Fruit fly (Drosophila melanogaster) whole organism, adult: ENCODE results near the gene CG1542.

Experiments used
- CG11617 ChIP-seq: fragments of 200-800 bp; sonication (Bioruptor generic); optimal IDR thresholded peaks from 2 replicates; lab custom pipeline; 2017; ENCODE audit warnings: mild to moderate bottlenecking, missing biosample characterization, missing genetic modification reagents, missing genetic modification characterization
- CG12768 ChIP-seq: fragments of 200-800 bp; sonication (Bioruptor generic); optimal IDR thresholded peaks from 2 replicates; lab custom pipeline; 2017; ENCODE audit warnings: missing biosample characterization, missing genetic modification characterization, mild to moderate bottlenecking, moderate library complexity, missing genetic modification reagents
- CG14711 ChIP-seq: fragments of 200-800 bp; sonication (Bioruptor generic); optimal IDR thresholded peaks from 2 replicates; lab custom pipeline; 2018; ENCODE audit warnings: missing biosample characterization, mild to moderate bottlenecking, missing genetic modification characterization, moderate library complexity
- CG1620 ChIP-seq: fragments of 200-800 bp; sonication (Bioruptor generic); optimal IDR thresholded peaks from 2 replicates; lab custom pipeline; 2016; ENCODE audit warnings: missing biosample characterization, missing genetic modification characterization
- CG33017 ChIP-seq: fragments of 200-800 bp; sonication (Bioruptor generic); optimal IDR thresholded peaks from 2 replicates; lab custom pipeline; 2018; ENCODE audit warnings: missing biosample characterization, mild to moderate bottlenecking, missing genetic modification characterization, moderate library complexity
- CG5204 ChIP-seq: fragments of 200-800 bp; sonication (Bioruptor generic); optimal IDR thresholded peaks from 2 replicates; lab custom pipeline; 2016; ENCODE audit warnings: missing biosample characterization, missing genetic modification characterization
- CG7045 ChIP-seq: fragments of 200-800 bp; sonication (Bioruptor generic); optimal IDR thresholded peaks from 2 replicates; lab custom pipeline; 2017; ENCODE audit warnings: missing biosample characterization, mild to moderate bottlenecking, missing genetic modification characterization
- CG7101 ChIP-seq: fragments of 200-800 bp; sonication (Bioruptor generic); optimal IDR thresholded peaks from 2 replicates; lab custom pipeline; 2018; ENCODE audit warnings: missing biosample characterization, mild to moderate bottlenecking, missing genetic modification characterization, moderate library complexity
- Clk ChIP-seq: fragments of 200-800 bp; sonication (Bioruptor generic); optimal IDR thresholded peaks from 2 replicates; lab custom pipeline; 2017; ENCODE audit warnings: missing biosample characterization, missing genetic modification characterization
- Crg-1 ChIP-seq: fragments of 200-800 bp; sonication (Bioruptor generic); optimal IDR thresholded peaks from 2 replicates; lab custom pipeline; 2016; ENCODE audit warnings: missing biosample characterization, missing genetic modification characterization
- Hr96 ChIP-seq: fragments of 200-800 bp; sonication (Bioruptor generic); optimal IDR thresholded peaks from 2 replicates; lab custom pipeline; 2016; ENCODE audit warnings: missing biosample characterization, missing genetic modification characterization
- Mnt ChIP-seq: fragments of 200-800 bp; sonication (Bioruptor generic); optimal IDR thresholded peaks from 2 replicates; lab custom pipeline; 2016; ENCODE audit warnings: missing biosample characterization, mild to moderate bottlenecking, missing genetic modification characterization
- bab1 ChIP-seq: fragments of 200-800 bp; sonication (Bioruptor generic); optimal IDR thresholded peaks from 3 replicates; lab custom pipeline; 2019; ENCODE audit warnings: missing biosample characterization, mild to moderate bottlenecking, missing genetic modification characterization, moderate library complexity
- cic ChIP-seq: fragments of 200-800 bp; sonication (Bioruptor generic); optimal IDR thresholded peaks from 2 replicates; lab custom pipeline; 2017; ENCODE audit warnings: missing biosample characterization, mild to moderate bottlenecking, missing genetic modification characterization, moderate library complexity
- cnc ChIP-seq, 2 experiments: fragments of >200 bp; optimal IDR thresholded peaks; 2 replicates each; lab custom pipeline; 2017
- kay ChIP-seq: fragments of 200-800 bp; sonication (Bioruptor generic); peaks from one replicate; lab custom pipeline; 2016; ENCODE audit warnings: missing biosample characterization, missing genetic modification characterization, borderline replicate concordance
- ovo ChIP-seq: fragments of 200-800 bp; sonication (Bioruptor generic); optimal IDR thresholded peaks from 2 replicates; lab custom pipeline; 2016; ENCODE audit warnings: missing biosample characterization, missing genetic modification characterization
- pad ChIP-seq: fragments of 200-800 bp; sonication (Bioruptor generic); optimal IDR thresholded peaks from 3 replicates; lab custom pipeline; 2017; ENCODE audit warnings: missing biosample characterization, missing genetic modification characterization, mild to moderate bottlenecking, moderate library complexity, missing genetic modification reagents
- tj ChIP-seq: fragments of 200-800 bp; sonication (Bioruptor generic); optimal IDR thresholded peaks from 3 replicates; lab custom pipeline; 2017; ENCODE audit warnings: missing biosample characterization, mild to moderate bottlenecking, missing genetic modification characterization, moderate library complexity
- toe ChIP-seq: fragments of 200-800 bp; sonication (Bioruptor generic); optimal IDR thresholded peaks from 2 replicates; lab custom pipeline; 2016; ENCODE audit warnings: missing biosample characterization, missing genetic modification characterization

CG1542 gene

dm6 chr3R:31235262-31235661 lies 22.0 kb downstream of the CG1542 start, which contains the start of gene CG15564:
TSS of gene CG15564 (minus strand) at chr3R:31235362.
- no peak for TF ChIP-seq tj (GFP tag; lab: Kevin White, UChicago)
- no peak for TF ChIP-seq CG12768 (GFP tag; lab: Kevin White, UChicago)
- no peak for TF ChIP-seq ovo (GFP tag; lab: Kevin White, UChicago)
- no peak for TF ChIP-seq CG33017 (tag; lab: Kevin White, UChicago)

dm6 chr3R:31240023-31240422 lies 26.8 kb downstream of the CG1542 start:
- TF ChIP-seq pad (GFP tag; lab: Kevin White, UChicago), result no peak
- no peak for TF ChIP-seq CG33017 (tag; lab: Kevin White, UChicago)
- TF ChIP-seq toe (GFP tag; lab: Kevin White, UChicago), result no peak
- TF ChIP-seq CG5204, result no peak

dm6 chr3R:31241109-31241508 lies 27.9 kb downstream of the CG1542 start:
- no peak for TF ChIP-seq CG5204
- no peak for TF ChIP-seq kay (GFP tag; lab: Kevin White, UChicago)
- no peak for TF ChIP-seq cic
- TF ChIP-seq Hr96 (GFP tag; lab: Kevin White, UChicago), result no peak
- no peak for TF ChIP-seq ovo (GFP tag; lab: Kevin White, UChicago)
- no peak for TF ChIP-seq CG7045 (GFP tag; lab: Kevin White, UChicago)
- no peak for TF ChIP-seq CG1620
- TF ChIP-seq Mnt, result no peak
- no peak for TF ChIP-seq CG11617 (GFP tag; lab: Kevin White, UChicago)
- TF ChIP-seq cnc (optimal IDR thresholded peaks at IDR 0.05; lab: Kevin White, UChicago), result no peak
- no peak for TF ChIP-seq Crg-1 (GFP tag; lab: Kevin White, UChicago)

dm6 chr3R:31243079-31243668 lies 29.9 kb downstream of the CG1542 start:
- TF ChIP-seq toe (GFP tag; lab: Kevin White, UChicago) (no peak), bab1 (GFP tag; lab: Kevin White, UChicago) (no peak), CG33017 (tag; lab: Kevin White, UChicago) (no peak), ovo (GFP tag; lab: Kevin White, UChicago) (no peak), CG1620 (no peak), CG7101 (tag; lab: Kevin White, UChicago) (no peak), cnc (optimal IDR thresholded peaks at IDR 0.05; lab: Kevin White, UChicago) (no peak), CG14711 (tag; lab: Kevin White, UChicago) (no peak), Hr96 (GFP tag; lab: Kevin White, UChicago) (no peak), Mnt (no peak), CG7045 (GFP tag; lab: Kevin White, UChicago) (no peak), CG5204 (no peak), kay (GFP tag; lab: Kevin White, UChicago) (no peak), CG12768 (GFP tag; lab: Kevin White, UChicago) (no peak)

- TF ChIP-seq tj (GFP tag; lab: Kevin White, UChicago) (no peak), cnc (optimal IDR thresholded peaks at IDR 0.05; lab: Kevin White, UChicago) (no peak), ovo (GFP tag; lab: Kevin White, UChicago) (no peak), kay (GFP tag; lab: Kevin White, UChicago) (no peak), CG7101 (tag; lab: Kevin White, UChicago) (no peak), toe (GFP tag; lab: Kevin White, UChicago) (no peak), Hr96 (GFP tag; lab: Kevin White, UChicago) (no peak), CG11617 (GFP tag; lab: Kevin White, UChicago) (no peak), CG12768 (GFP tag; lab: Kevin White, UChicago) (no peak), CG14711 (tag; lab: Kevin White, UChicago) (no peak), CG1620 (no peak)
These were observed 32.5 kb downstream of the CG1542 start for dm6 chr3R:31245785-31246184.

dm6 chr3R:31247281-31247995 lies 34.2 kb downstream of the CG1542 start:
- TF ChIP-seq toe (GFP tag; lab: Kevin White, UChicago) (no peak), Mnt (no peak), CG5204 (no peak), Hr96 (GFP tag; lab: Kevin White, UChicago) (no peak), cic (no peak), Crg-1 (GFP tag; lab: Kevin White, UChicago) (no peak), cnc (optimal IDR thresholded peaks at IDR 0.05; lab: Kevin White, UChicago) (no peak), CG11617 (GFP tag; lab: Kevin White, UChicago) (no peak), Clk (GFP tag; lab: Kevin White, UChicago) (no peak), CG14711 (tag; lab: Kevin White, UChicago) (no peak), bab1 (GFP tag; lab: Kevin White, UChicago) (no peak), CG7045 (GFP tag; lab: Kevin White, UChicago) (no peak), CG33017 (tag; lab: Kevin White, UChicago) (no peak), CG1620 (no peak)
